Worm (Caenorhabditis elegans) whole organism, L4 larva: ENCODE results near the gene fbxa-48.
"Not testable (repeated sequence)": the region's sequence is repeated elsewhere in the genome, so short reads cannot be mapped to it uniquely, and the experiment has no call there.

Experiments used
- F10B5.3 ChIP-seq: sonication (generic microtip); optimal IDR thresholded peaks from 2 replicates; lab custom pipeline; 2016; ENCODE audit warnings: mild to moderate bottlenecking, missing genetic modification characterization, missing compliant biosample characterization
- F49E8.2 ChIP-seq: sonication (generic microtip); optimal IDR thresholded peaks from 2 replicates; lab custom pipeline; 2016; ENCODE audit warnings: missing compliant biosample characterization, mild to moderate bottlenecking, missing genetic modification characterization, borderline replicate concordance
- R02D3.7 ChIP-seq: fragments of 150-350 bp; sonication (generic microtip); optimal IDR thresholded peaks from 3 replicates; lab custom pipeline; 2014; ENCODE audit warnings: missing biosample characterization, missing genetic modification characterization
- Y48G9A.11 ChIP-seq: fragments of 200-800 bp; sonication (Bioruptor generic); IDR thresholded peaks from 2 replicates; pipeline ENCODE4 v1.3.6; 2022; ENCODE audit warnings: missing genetic modification reagents, missing genetic modification characterization, missing compliant biosample characterization
- Y5F2A.4 ChIP-seq: fragments of 200-800 bp; sonication (Bioruptor generic); optimal IDR thresholded peaks from 2 replicates; lab custom pipeline; 2018; ENCODE audit warnings: mild to moderate bottlenecking, missing genetic modification characterization, missing compliant biosample characterization
- ZK337.2 ChIP-seq: fragments of 200-800 bp; sonication (Bioruptor generic); IDR thresholded peaks from 2 replicates; pipeline ENCODE4 v1.3.6; 2022; ENCODE audit warnings: missing genetic modification reagents, missing genetic modification characterization, missing compliant biosample characterization
- aly-2 ChIP-seq: sonication (generic microtip); optimal IDR thresholded peaks from 2 replicates; lab custom pipeline; 2018; ENCODE audit warnings: missing biosample characterization, missing genetic modification characterization
- ama-1 ChIP-seq: fragments of 150-350 bp; optimal IDR thresholded peaks from 2 replicates; lab custom pipeline; 2014; ENCODE audit warnings: inconsistent platforms, mixed read lengths
- ceh-62 ChIP-seq: sonication (generic microtip); optimal IDR thresholded peaks from 2 replicates; lab custom pipeline; 2017; ENCODE audit warnings: missing biosample characterization, missing genetic modification characterization
- ceh-82 ChIP-seq: sonication (generic microtip); optimal IDR thresholded peaks from 2 replicates; lab custom pipeline; 2017; ENCODE audit warnings: missing biosample characterization, missing genetic modification characterization
- ctbp-1 ChIP-seq: fragments of 200-800 bp; sonication (Bioruptor generic); IDR thresholded peaks from 2 replicates; pipeline ENCODE4 v1.3.6; 2022; ENCODE audit warnings: missing genetic modification reagents, missing genetic modification characterization, missing compliant biosample characterization
- daf-12 ChIP-seq: fragments of 150-350 bp; optimal IDR thresholded peaks from 2 replicates; lab custom pipeline; 2014; ENCODE audit warnings: missing biosample characterization, missing genetic modification reagents, missing genetic modification characterization
- daf-8 ChIP-seq: fragments of 200-800 bp; sonication (Bioruptor generic); IDR thresholded peaks from 2 replicates; pipeline ENCODE4 v1.3.6; 2022; ENCODE audit warnings: missing genetic modification characterization, missing compliant biosample characterization
- dmd-6 ChIP-seq: fragments of 200-800 bp; sonication (Bioruptor generic); IDR thresholded peaks from 2 replicates; pipeline ENCODE4 v1.3.6; 2022; ENCODE audit warnings: missing genetic modification reagents, missing genetic modification characterization, missing compliant biosample characterization
- dmd-9 ChIP-seq: fragments of 200-800 bp; sonication (Bioruptor generic); IDR thresholded peaks from 2 replicates; pipeline ENCODE4 v1.3.6; 2022; ENCODE audit warnings: missing genetic modification reagents, missing genetic modification characterization, missing compliant biosample characterization
- dpl-1 ChIP-seq: fragments of 150-350 bp; optimal IDR thresholded peaks from 2 replicates; lab custom pipeline; 2014; ENCODE audit warnings: missing biosample characterization, missing genetic modification reagents, missing genetic modification characterization
- egl-27 ChIP-seq: sonication (generic microtip); optimal IDR thresholded peaks from 3 replicates; lab custom pipeline; 2017; ENCODE audit warnings: missing biosample characterization, missing genetic modification reagents, missing genetic modification characterization
- fkh-10 ChIP-seq: fragments of 150-350 bp; optimal IDR thresholded peaks from 2 replicates; lab custom pipeline; 2014; ENCODE audit warnings: missing biosample characterization, missing genetic modification reagents, missing genetic modification characterization
- lim-7 ChIP-seq: fragments of 200-800 bp; sonication (Bioruptor generic); IDR thresholded peaks from 2 replicates; pipeline ENCODE4 v1.3.6; 2022; ENCODE audit warnings: missing genetic modification characterization, missing compliant biosample characterization
- lin-13 ChIP-seq: fragments of 150-350 bp; optimal IDR thresholded peaks from 2 replicates; lab custom pipeline; 2014; ENCODE audit warnings: missing biosample characterization, missing genetic modification reagents, missing genetic modification characterization
- lin-38 ChIP-seq: fragments of 200-800 bp; sonication (Bioruptor generic); IDR thresholded peaks from 2 replicates; pipeline ENCODE4 v1.3.6; 2022; ENCODE audit warnings: missing genetic modification reagents, missing genetic modification characterization, missing compliant biosample characterization
- madf-9 ChIP-seq: fragments of 200-800 bp; sonication (Bioruptor generic); conservative IDR thresholded peaks from 2 replicates; pipeline ENCODE4 v1.3.6; 2022; ENCODE audit warnings: missing genetic modification reagents, missing genetic modification characterization, missing compliant biosample characterization
- mxl-3 ChIP-seq: fragments of 200-800 bp; sonication (Bioruptor generic); optimal IDR thresholded peaks from 2 replicates; lab custom pipeline; 2018; ENCODE audit warnings: mild to moderate bottlenecking, missing genetic modification characterization, missing compliant biosample characterization
- nhr-10 ChIP-seq: fragments of 150-350 bp; optimal IDR thresholded peaks from 2 replicates; lab custom pipeline; 2014; ENCODE audit warnings: missing biosample characterization, missing genetic modification characterization
- nhr-11 ChIP-seq: fragments of 150-350 bp; optimal IDR thresholded peaks from 2 replicates; lab custom pipeline; 2014; ENCODE audit warnings: missing biosample characterization, missing genetic modification characterization
- nhr-237 ChIP-seq: sonication (generic microtip); optimal IDR thresholded peaks from 2 replicates; lab custom pipeline; 2017; ENCODE audit warnings: missing biosample characterization, missing genetic modification characterization
- nhr-28 ChIP-seq: fragments of 150-350 bp; optimal IDR thresholded peaks from 2 replicates; lab custom pipeline; 2014; ENCODE audit warnings: missing biosample characterization, missing genetic modification characterization
- nhr-77 ChIP-seq: fragments of 150-350 bp; optimal IDR thresholded peaks from 2 replicates; lab custom pipeline; 2014; ENCODE audit warnings: missing biosample characterization, missing genetic modification characterization
- pqm-1 ChIP-seq: sonication (generic microtip); optimal IDR thresholded peaks from 2 replicates; lab custom pipeline; 2017; ENCODE audit warnings: missing biosample characterization, missing genetic modification characterization
- rbr-2 ChIP-seq: sonication (generic microtip); optimal IDR thresholded peaks from 2 replicates; lab custom pipeline; 2016; ENCODE audit warnings: missing genotype, missing genetic modification characterization, missing compliant biosample characterization
- spr-3 ChIP-seq: fragments of 200-800 bp; sonication (Bioruptor generic); optimal IDR thresholded peaks from 2 replicates; lab custom pipeline; 2018; ENCODE audit warnings: mild to moderate bottlenecking, missing genetic modification characterization, missing compliant biosample characterization
- unc-39 ChIP-seq: sonication (generic microtip); optimal IDR thresholded peaks from 2 replicates; lab custom pipeline; 2017; ENCODE audit warnings: missing biosample characterization, missing genetic modification characterization
- zfp-2 ChIP-seq: sonication (generic microtip); optimal IDR thresholded peaks from 2 replicates; lab custom pipeline; 2016; ENCODE audit warnings: mild to moderate bottlenecking, missing genetic modification characterization, missing compliant biosample characterization
- zip-2 ChIP-seq: fragments of 150-350 bp; optimal IDR thresholded peaks from 2 replicates; lab custom pipeline; 2014; ENCODE audit warnings: missing biosample characterization, missing genetic modification characterization
- ztf-7 ChIP-seq: fragments of 150-350 bp; optimal IDR thresholded peaks from 2 replicates; lab custom pipeline; 2014; ENCODE audit warnings: missing biosample characterization, missing genetic modification characterization

fbxa-48 gene

DNA sequence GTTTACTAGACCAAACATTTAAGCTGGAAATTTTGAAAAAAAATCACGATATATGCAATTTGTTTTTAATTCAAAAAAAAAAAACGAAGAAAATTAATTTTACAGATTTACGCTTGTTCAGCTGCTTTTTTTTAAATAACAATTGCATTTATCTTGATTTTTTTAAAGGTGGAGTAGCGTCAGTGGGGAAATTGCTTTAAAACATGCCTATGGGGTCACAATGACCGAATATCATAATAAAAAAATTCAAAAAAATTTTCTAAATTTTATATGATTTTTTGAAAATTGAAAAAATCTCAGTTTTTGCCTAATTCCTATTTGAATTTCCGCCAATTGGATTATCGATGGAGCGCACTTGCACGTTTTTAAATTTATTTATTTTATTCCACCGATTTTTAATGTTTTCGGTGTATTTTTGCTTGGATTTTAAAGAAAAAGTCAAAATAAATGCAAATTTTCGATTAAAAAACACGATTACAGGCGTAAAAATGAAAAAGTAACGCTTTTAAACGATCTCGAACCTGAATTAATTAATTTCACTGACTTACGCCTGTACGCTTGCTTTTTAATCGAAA, 872 bp downstream of the fbxa-48 start:
- peak; percentile 67 for TF ChIP-seq lin-38 (GFP tag; lab: Robert Waterston, UW)

DNA sequence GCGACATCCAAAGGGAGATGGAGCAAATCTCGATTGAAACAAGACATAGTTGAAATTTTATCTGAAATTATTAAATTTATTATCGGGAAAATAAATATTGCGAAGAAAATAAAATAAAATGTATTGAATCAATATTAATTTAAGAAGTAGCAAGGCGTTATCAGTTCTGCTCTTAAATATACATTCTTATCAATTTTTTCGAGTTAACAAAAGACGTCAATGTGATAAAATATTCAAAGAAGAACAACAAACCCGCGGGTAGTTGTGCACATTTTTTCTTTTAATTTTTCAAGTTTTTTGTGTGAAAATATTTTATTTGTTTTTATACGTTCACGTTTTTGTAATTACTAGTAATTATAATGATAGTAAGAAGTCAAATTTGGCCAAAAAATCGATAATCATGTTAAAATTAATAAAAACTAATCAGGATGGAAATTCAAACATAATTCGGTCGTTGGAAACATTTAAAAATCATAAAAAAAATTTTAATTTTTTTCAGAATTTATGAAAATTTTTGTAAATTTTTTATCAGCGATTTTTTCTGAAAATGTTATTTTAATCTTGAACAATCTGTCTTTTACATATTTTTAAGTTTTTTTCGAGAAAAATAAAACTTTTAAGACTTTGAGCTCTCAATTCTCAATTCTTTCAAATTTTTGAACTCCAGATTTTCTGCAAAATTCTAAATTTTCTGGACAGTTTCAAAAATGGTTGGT, 5.8 kb downstream of the fbxa-48 start, which contains the start of gene fbxa-9:
Gene fbxa-9, plus strand, starts transcription at position 666 of the 716 bp plus-strand sequence.
- TF ChIP-seq mxl-3 (GFP tag; lab: Kevin White, UChicago), result no peak
- TF ChIP-seq unc-39 (tag; lab: Kevin White, UChicago), result no peak
- no peak for TF ChIP-seq spr-3 (GFP tag; lab: Kevin White, UChicago)
- TF ChIP-seq dmd-9 (GFP tag; lab: Robert Waterston, UW), result no peak
- TF ChIP-seq nhr-10 (tag; lab: Kevin White, UChicago), result no peak
- peak; percentile 42 for TF ChIP-seq nhr-28 (tag; lab: Kevin White, UChicago)
- TF ChIP-seq ztf-7 (tag; lab: Kevin White, UChicago), result no peak
- TF ChIP-seq F10B5.3 (tag; lab: Kevin White, UChicago), result no peak
- TF ChIP-seq dmd-6 (GFP tag; lab: Robert Waterston, UW), result no peak
- TF ChIP-seq lin-13 (GFP tag; lab: Kevin White, UChicago), result no peak
- no peak for TF ChIP-seq zip-2 (tag; lab: Kevin White, UChicago)
- peak; percentile 55 for TF ChIP-seq pqm-1 (tag; lab: Kevin White, UChicago)
- TF ChIP-seq dpl-1 (GFP tag; lab: Kevin White, UChicago), result no peak
- no peak for TF ChIP-seq madf-9 (GFP tag; lab: Robert Waterston, UW)
- no peak for TF ChIP-seq ZK337.2 (GFP tag; lab: Robert Waterston, UW)
- TF ChIP-seq daf-12 (tag; lab: Kevin White, UChicago), result no peak
- no peak for TF ChIP-seq Y5F2A.4 (GFP tag; lab: Kevin White, UChicago)

DNA sequence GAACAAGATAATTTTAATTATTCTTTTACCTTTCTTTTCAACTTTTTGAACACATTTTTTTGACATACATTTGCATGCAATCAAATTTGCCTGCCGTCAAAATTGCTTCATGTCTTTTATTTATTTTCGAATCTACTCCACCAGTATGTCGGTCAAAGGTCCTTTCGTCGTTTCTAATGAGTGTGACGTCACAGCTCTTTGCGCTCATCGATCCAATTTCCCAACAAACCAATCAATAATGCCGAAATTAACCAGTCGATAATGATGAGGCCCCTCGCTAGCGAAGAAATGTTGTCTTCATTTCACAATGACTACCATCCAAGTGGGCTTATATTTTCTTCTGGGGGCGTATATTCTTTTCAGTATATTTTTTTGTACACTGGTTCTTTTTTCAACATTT, 9.0 kb downstream of the fbxa-48 start, which contains the start of gene Y54F10BM.6:
Gene Y54F10BM.6, plus strand, starts transcription at position 301 of the 400 bp plus-strand sequence.
- TF ChIP-seq ama-1 (lab: Kevin White, UChicago) (no peak), daf-12 (tag; lab: Kevin White, UChicago) (no peak), dpl-1 (GFP tag; lab: Kevin White, UChicago) (no peak), lin-13 (GFP tag; lab: Kevin White, UChicago) (no peak), dmd-9 (GFP tag; lab: Robert Waterston, UW) (no peak), nhr-237 (tag; lab: Kevin White, UChicago) (no peak), Y48G9A.11 (GFP tag; lab: Robert Waterston, UW) (no peak), aly-2 (tag; lab: Kevin White, UChicago) (no peak), lim-7 (GFP tag; lab: Robert Waterston, UW) (no peak), nhr-77 (tag; lab: Kevin White, UChicago) (no peak), F49E8.2 (tag; lab: Kevin White, UChicago) (no peak), ctbp-1 (GFP tag; lab: Robert Waterston, UW) (no peak), fkh-10 (GFP tag; lab: Kevin White, UChicago) (no peak), daf-8 (GFP tag; lab: Robert Waterston, UW) (no peak), egl-27 (no peak), nhr-11 (no peak), rbr-2 (tag; lab: Kevin White, UChicago) (no peak), zfp-2 (tag; lab: Kevin White, UChicago) (no peak), ceh-82 (no peak), dmd-6 (GFP tag; lab: Robert Waterston, UW) (no peak)

DNA sequence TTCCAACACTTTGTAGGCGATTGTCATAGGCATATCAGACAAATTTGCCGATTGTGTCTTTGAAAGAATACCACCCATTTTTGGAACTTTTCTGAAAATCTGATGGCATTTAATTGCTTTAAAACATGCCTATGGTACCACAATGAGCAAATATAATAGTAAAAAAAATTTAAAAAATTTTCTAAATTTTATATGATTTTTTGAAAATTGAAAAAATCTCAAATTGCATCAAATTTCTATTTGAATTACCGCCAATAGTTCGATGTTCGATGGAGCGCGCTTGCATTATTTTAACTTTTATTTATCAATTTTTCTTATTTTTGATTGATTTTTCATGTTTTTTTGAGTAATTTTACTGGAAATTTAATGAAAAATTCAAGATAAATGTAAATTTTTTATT, 10.6 kb downstream of the fbxa-48 start, which contains the start of gene fbxa-42:
Gene fbxa-42, minus strand, starts transcription at position 101 of the 400 bp plus-strand sequence.
- not testable (repeated sequence) for TF ChIP-seq dmd-6 (GFP tag; lab: Robert Waterston, UW); ceh-62 (tag; lab: Kevin White, UChicago); R02D3.7
